Worm (Caenorhabditis elegans) whole organism, late embryonic: ENCODE measurements around the gene suca-1.

Source experiments
- C08G9.2 ChIP-seq: sonication (generic microtip); optimal IDR thresholded peaks from 2 replicates; lab custom pipeline; 2016; ENCODE audit warnings: mild to moderate bottlenecking, missing genetic modification characterization, moderate library complexity, missing compliant biosample characterization
- C38D4.7 ChIP-seq: fragments of 200-800 bp; sonication (Bioruptor generic); optimal IDR thresholded peaks from 2 replicates; lab custom pipeline; 2018; ENCODE audit warnings: mild to moderate bottlenecking, missing genetic modification characterization, moderate library complexity, missing compliant biosample characterization
- F13H6.1 ChIP-seq: sonication (generic microtip); optimal IDR thresholded peaks from 2 replicates; lab custom pipeline; 2016; ENCODE audit warnings: missing genetic modification characterization, missing compliant biosample characterization
- K02D7.2 ChIP-seq: sonication (generic microtip); optimal IDR thresholded peaks from 2 replicates; lab custom pipeline; 2017; ENCODE audit warnings: mild to moderate bottlenecking, missing genetic modification characterization, missing compliant biosample characterization
- Y22D7AL.16 ChIP-seq: sonication (generic microtip); optimal IDR thresholded peaks from 2 replicates; lab custom pipeline; 2016; ENCODE audit warnings: missing genetic modification characterization, missing compliant biosample characterization
- ahr-1 ChIP-seq: sonication (generic microtip); optimal IDR thresholded peaks from 2 replicates; lab custom pipeline; 2016; ENCODE audit warnings: missing genetic modification characterization, missing compliant biosample characterization
- ama-1 ChIP-seq: fragments of 150-350 bp; optimal IDR thresholded peaks from 2 replicates; lab custom pipeline; 2014
- ceh-14 ChIP-seq: sonication (generic microtip); optimal IDR thresholded peaks from 2 replicates; lab custom pipeline; 2016; ENCODE audit warnings: missing genotype, missing genetic modification characterization, missing compliant biosample characterization
- ceh-18 ChIP-seq: sonication (generic microtip); optimal IDR thresholded peaks from 2 replicates; lab custom pipeline; 2016; ENCODE audit warnings: missing genetic modification characterization, missing compliant biosample characterization
- ceh-19 ChIP-seq: fragments of 200-800 bp; sonication (Bioruptor generic); optimal IDR thresholded peaks from 2 replicates; lab custom pipeline; 2018; ENCODE audit warnings: mild to moderate bottlenecking, missing genetic modification characterization, missing compliant biosample characterization
- ceh-2 ChIP-seq: sonication (generic microtip); optimal IDR thresholded peaks from 2 replicates; lab custom pipeline; 2016; ENCODE audit warnings: missing genotype, missing genetic modification characterization, missing compliant biosample characterization
- ceh-30 ChIP-seq: fragments of 150-350 bp; optimal IDR thresholded peaks from 2 replicates; lab custom pipeline; 2014; ENCODE audit warnings: missing biosample characterization, missing genetic modification characterization
- ceh-31 ChIP-seq: sonication (generic microtip); optimal IDR thresholded peaks from 2 replicates; lab custom pipeline; 2016; ENCODE audit warnings: missing genetic modification characterization, missing compliant biosample characterization
- ceh-34 ChIP-seq: sonication (generic microtip); optimal IDR thresholded peaks from 2 replicates; lab custom pipeline; 2016; ENCODE audit warnings: mild to moderate bottlenecking, missing genetic modification characterization, missing compliant biosample characterization
- ceh-45 ChIP-seq: fragments of 200-800 bp; sonication (Bioruptor generic); IDR thresholded peaks from 2 replicates; pipeline ENCODE4 v1.3.6; 2022; ENCODE audit warnings: missing genetic modification reagents, missing genetic modification characterization, missing compliant biosample characterization
- ceh-48 ChIP-seq: sonication (generic microtip); optimal IDR thresholded peaks from 2 replicates; lab custom pipeline; 2016; ENCODE audit warnings: missing genetic modification characterization, inconsistent platforms, missing compliant biosample characterization
- dmd-4 ChIP-seq: sonication (generic microtip); optimal IDR thresholded peaks from 2 replicates; lab custom pipeline; 2016; ENCODE audit warnings: borderline replicate concordance, missing genetic modification characterization, missing compliant biosample characterization
- elt-2 ChIP-seq: sonication (generic microtip); optimal IDR thresholded peaks from 2 replicates; lab custom pipeline; 2016; ENCODE audit warnings: missing genetic modification reagents, missing genetic modification characterization, missing compliant biosample characterization
- elt-4 ChIP-seq: sonication (generic microtip); optimal IDR thresholded peaks from 2 replicates; lab custom pipeline; 2016; ENCODE audit warnings: missing genetic modification characterization, missing compliant biosample characterization
- ets-4 ChIP-seq: sonication (generic microtip); optimal IDR thresholded peaks from 2 replicates; lab custom pipeline; 2016; ENCODE audit warnings: missing genetic modification characterization, missing compliant biosample characterization
- fax-1 ChIP-seq: sonication (generic microtip); optimal IDR thresholded peaks from 2 replicates; lab custom pipeline; 2016; ENCODE audit warnings: missing genotype, missing genetic modification characterization, missing compliant biosample characterization
- gmeb-2 ChIP-seq: sonication (generic microtip); optimal IDR thresholded peaks from 2 replicates; lab custom pipeline; 2016; ENCODE audit warnings: missing genetic modification characterization, inconsistent platforms, missing compliant biosample characterization
- hlh-13 ChIP-seq: fragments of 200-800 bp; sonication (Bioruptor generic); optimal IDR thresholded peaks from 2 replicates; lab custom pipeline; 2018; ENCODE audit warnings: mild to moderate bottlenecking, missing genetic modification characterization, missing compliant biosample characterization
- hlh-15 ChIP-seq: sonication (generic microtip); optimal IDR thresholded peaks from 2 replicates; lab custom pipeline; 2016; ENCODE audit warnings: missing genetic modification characterization, missing compliant biosample characterization
- hlh-30 ChIP-seq: sonication (generic microtip); optimal IDR thresholded peaks from 2 replicates; lab custom pipeline; 2017; ENCODE audit warnings: antibody characterized with exemption, missing genetic modification characterization, missing compliant biosample characterization; ENCODE audit not compliant: insufficient read depth
- hlh-6 ChIP-seq: sonication (generic microtip); optimal IDR thresholded peaks from 2 replicates; lab custom pipeline; 2016; ENCODE audit warnings: missing genotype, missing genetic modification characterization, missing compliant biosample characterization
- hlh-8 ChIP-seq: sonication (generic microtip); optimal IDR thresholded peaks from 2 replicates; lab custom pipeline; 2016; ENCODE audit warnings: missing genotype, missing genetic modification characterization, missing compliant biosample characterization
- lim-6 ChIP-seq: sonication (generic microtip); optimal IDR thresholded peaks from 2 replicates; lab custom pipeline; 2016; ENCODE audit warnings: missing genetic modification characterization, missing compliant biosample characterization
- lin-11 ChIP-seq: fragments of 200-800 bp; sonication (Bioruptor generic); optimal IDR thresholded peaks from 2 replicates; lab custom pipeline; 2018; ENCODE audit warnings: mild to moderate bottlenecking, missing genetic modification characterization, missing compliant biosample characterization
- madf-2 ChIP-seq: sonication (generic microtip); optimal IDR thresholded peaks from 2 replicates; lab custom pipeline; 2017; ENCODE audit warnings: missing genetic modification characterization, missing compliant biosample characterization
- mec-3 ChIP-seq: sonication (generic microtip); optimal IDR thresholded peaks from 2 replicates; lab custom pipeline; 2016; ENCODE audit warnings: borderline replicate concordance, missing genetic modification characterization, missing compliant biosample characterization
- nfya-1 ChIP-seq: sonication (generic microtip); optimal IDR thresholded peaks from 2 replicates; lab custom pipeline; 2017; ENCODE audit warnings: missing genetic modification characterization, mild to moderate bottlenecking, missing compliant biosample characterization, antibody characterized with exemption, moderate library complexity
- nhr-11 ChIP-seq: fragments of 150-350 bp; optimal IDR thresholded peaks from 2 replicates; lab custom pipeline; 2014; ENCODE audit warnings: missing biosample characterization, missing genetic modification characterization
- nhr-232 ChIP-seq: sonication (generic microtip); optimal IDR thresholded peaks from 2 replicates; lab custom pipeline; 2016; ENCODE audit warnings: missing genetic modification characterization, missing compliant biosample characterization
- npax-4 ChIP-seq: sonication (generic microtip); optimal IDR thresholded peaks from 2 replicates; lab custom pipeline; 2016; ENCODE audit warnings: missing genetic modification characterization, missing compliant biosample characterization
- pag-3 ChIP-seq: sonication (generic microtip); optimal IDR thresholded peaks from 2 replicates; lab custom pipeline; 2016; ENCODE audit warnings: missing compliant biosample characterization, missing genetic modification characterization, borderline replicate concordance
- pat-9 ChIP-seq: fragments of 200-800 bp; sonication (Bioruptor generic); optimal IDR thresholded peaks from 2 replicates; lab custom pipeline; 2018; ENCODE audit warnings: mild to moderate bottlenecking, missing genetic modification characterization, moderate library complexity, missing compliant biosample characterization
- pha-2 ChIP-seq: sonication (generic microtip); optimal IDR thresholded peaks from 2 replicates; lab custom pipeline; 2017; ENCODE audit warnings: mild to moderate bottlenecking, missing genetic modification characterization, missing compliant biosample characterization
- pha-4 ChIP-seq: fragments of 150-350 bp; optimal IDR thresholded peaks from 2 replicates; lab custom pipeline; 2018; ENCODE audit warnings: missing biosample characterization, missing genetic modification reagents, missing genetic modification characterization
- sdc-2 ChIP-seq: sonication (generic microtip); optimal IDR thresholded peaks from 2 replicates; lab custom pipeline; 2016; ENCODE audit warnings: missing genotype, missing genetic modification characterization, missing compliant biosample characterization
- tbx-2 ChIP-seq: sonication (generic microtip); optimal IDR thresholded peaks from 2 replicates; lab custom pipeline; 2016; ENCODE audit warnings: missing genetic modification characterization, missing compliant biosample characterization
- ttx-3 ChIP-seq: sonication (generic microtip); optimal IDR thresholded peaks from 2 replicates; lab custom pipeline; 2016; ENCODE audit warnings: missing genetic modification reagents, missing genetic modification characterization, missing compliant biosample characterization
- unc-3 ChIP-seq, 2 experiments: fragments of 200-800 bp in 1 of 2; sonication (Bioruptor generic) in 1 of 2; sonication (generic microtip) in 1 of 2; conservative IDR thresholded peaks in 1 of 2; optimal IDR thresholded peaks in 1 of 2; 2 replicates each; pipeline versions ENCODE4 v1.3.6 to Lab custom; 2016 to 2022; ENCODE audit warnings: missing compliant biosample characterization in 2 of 2, missing genetic modification characterization in 2 of 2, missing genetic modification reagents in 1 of 2
- unc-42 ChIP-seq: sonication (generic microtip); optimal IDR thresholded peaks from 2 replicates; lab custom pipeline; 2016; ENCODE audit warnings: missing genotype, missing genetic modification characterization, missing compliant biosample characterization
- unc-55 ChIP-seq: sonication (generic microtip); optimal IDR thresholded peaks from 2 replicates; lab custom pipeline; 2017; ENCODE audit warnings: missing biosample characterization, missing genetic modification reagents, missing genetic modification characterization
- unc-86 ChIP-seq: sonication (generic microtip); optimal IDR thresholded peaks from 2 replicates; lab custom pipeline; 2016; ENCODE audit warnings: missing genetic modification characterization, missing compliant biosample characterization
- zip-5 ChIP-seq: sonication (generic microtip); optimal IDR thresholded peaks from 2 replicates; lab custom pipeline; 2016; ENCODE audit warnings: missing genetic modification characterization, missing compliant biosample characterization

suca-1 gene

DNA sequence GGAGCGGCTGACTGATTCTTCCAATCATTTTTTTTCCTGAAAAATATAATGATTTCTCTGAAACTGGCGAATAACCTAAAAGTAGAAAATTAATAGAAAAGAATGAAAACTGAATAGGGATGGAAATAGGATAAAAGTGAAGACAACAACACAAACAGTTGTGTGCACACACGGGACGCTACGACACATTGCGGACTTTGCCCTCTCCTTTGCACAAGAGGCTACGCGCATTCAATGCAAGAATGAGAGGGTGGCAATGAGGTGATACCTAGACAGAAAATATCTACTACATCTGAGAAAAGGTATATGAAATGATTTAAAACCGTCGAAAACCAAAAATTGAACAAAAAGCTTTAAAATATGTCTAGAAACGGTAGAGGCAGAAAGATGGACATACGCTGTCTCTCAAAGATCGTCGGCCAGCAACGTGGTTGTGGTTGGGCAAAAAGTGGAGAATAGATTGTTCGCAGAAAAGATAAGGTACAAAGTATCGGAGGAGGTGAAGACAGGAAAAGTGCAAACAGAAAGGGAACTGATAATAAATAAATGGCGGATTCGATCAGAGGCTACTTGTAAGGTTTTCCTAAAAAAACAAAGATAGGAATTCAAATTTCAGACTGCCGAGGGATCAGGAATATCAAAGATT lies at the start of gene suca-1:
Gene suca-1, minus strand, starts transcription at position 36 of the 646 bp plus-strand sequence.
- TF ChIP-seq unc-3 (GFP tag; conservative IDR thresholded peaks at IDR 0.05; lab: Robert Waterston, UW) (no peak), unc-3 (tag; optimal IDR thresholded peaks at IDR 0.05; lab: Kevin White, UChicago) (no peak), ama-1 (lab: Kevin White, UChicago) (no peak), ets-4 (tag; lab: Kevin White, UChicago) (no peak), ttx-3 (tag; lab: Kevin White, UChicago) (no peak), mec-3 (tag; lab: Kevin White, UChicago) (no peak), sdc-2 (tag; lab: Kevin White, UChicago) (peak; percentile 51), ceh-2 (peak; percentile 33), tbx-2 (peak; percentile 71), ceh-45 (GFP tag; lab: Robert Waterston, UW) (0 out of 2 replicates have a peak, but pooled peaks have one; percentile 22), dmd-4 (tag; lab: Kevin White, UChicago) (no peak), ceh-19 (GFP tag; lab: Kevin White, UChicago) (peak; percentile 1), ahr-1 (tag; lab: Kevin White, UChicago) (no peak), C38D4.7 (GFP tag; lab: Kevin White, UChicago) (peak; percentile 14), ceh-30 (tag; lab: Kevin White, UChicago) (peak; percentile 58), nhr-11 (tag; lab: Kevin White, UChicago) (no peak), fax-1 (no peak), hlh-6 (peak; percentile 36), elt-2 (tag; lab: Kevin White, UChicago) (peak; percentile 41), zip-5 (tag; lab: Kevin White, UChicago) (no peak), gmeb-2 (peak; percentile 14), nfya-1 (tag; lab: Kevin White, UChicago) (peak; percentile 67), hlh-15 (tag; lab: Kevin White, UChicago) (no peak), ceh-18 (peak; percentile 34), ceh-31 (tag; lab: Kevin White, UChicago) (peak; percentile 19), pha-2 (tag; lab: Kevin White, UChicago) (no peak), C08G9.2 (tag; lab: Kevin White, UChicago) (peak; percentile 8), hlh-8 (tag; lab: Kevin White, UChicago) (no peak), K02D7.2 (tag; lab: Kevin White, UChicago) (peak; percentile 11), ceh-14 (tag; lab: Kevin White, UChicago) (no peak), hlh-30 (tag; lab: Kevin White, UChicago) (peak; percentile 2), F13H6.1 (peak; percentile 40), unc-42 (tag; lab: Kevin White, UChicago) (peak; percentile 3), hlh-13 (GFP tag; lab: Kevin White, UChicago) (no peak), npax-4 (no peak), ceh-34 (tag; lab: Kevin White, UChicago) (peak; percentile 51), unc-55 (GFP tag; lab: Kevin White, UChicago) (no peak), pha-4 (tag; lab: Kevin White, UChicago) (no peak), madf-2 (tag; lab: Kevin White, UChicago) (peak; percentile 28), unc-86 (tag; lab: Kevin White, UChicago) (no peak), Y22D7AL.16 (tag; lab: Kevin White, UChicago) (no peak)

DNA sequence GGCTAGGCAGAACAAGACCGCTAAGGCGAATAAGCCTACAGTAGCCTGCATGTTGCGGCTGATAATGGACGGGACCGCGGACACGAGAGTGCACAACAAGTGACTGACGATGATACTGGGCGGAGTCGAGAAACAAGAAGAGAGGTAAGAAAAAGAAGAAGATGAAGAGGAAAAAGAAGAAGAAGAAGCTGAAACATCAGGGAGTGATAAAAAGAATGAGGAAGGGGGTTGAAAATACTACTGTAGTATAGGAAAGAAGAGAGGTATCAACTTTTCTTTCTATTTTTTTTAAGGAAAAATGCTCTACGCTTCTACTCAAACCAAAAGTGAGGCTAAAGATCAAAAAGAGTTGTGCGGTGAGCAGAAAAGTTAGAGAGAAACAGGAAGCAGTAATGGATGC lies 48.9 kb upstream of the suca-1 start, which contains the start of gene T21B6.3:
Gene T21B6.3, minus strand, starts transcription at position 101 of the 400 bp plus-strand sequence.
- no peak for TF ChIP-seq fax-1
- TF ChIP-seq nhr-232 = no peak
- no peak for TF ChIP-seq hlh-15 (tag; lab: Kevin White, UChicago)
- TF ChIP-seq ceh-48 (tag; lab: Kevin White, UChicago) = no peak
- TF ChIP-seq elt-2 (tag; lab: Kevin White, UChicago) = no peak
- TF ChIP-seq elt-4 = no peak
- TF ChIP-seq lin-11 = no peak
- TF ChIP-seq lim-6 (tag; lab: Kevin White, UChicago) = no peak
- no peak for TF ChIP-seq C08G9.2 (tag; lab: Kevin White, UChicago)
- no peak for TF ChIP-seq pag-3 (tag; lab: Kevin White, UChicago)
- no peak for TF ChIP-seq hlh-13 (GFP tag; lab: Kevin White, UChicago)
- TF ChIP-seq mec-3 (tag; lab: Kevin White, UChicago) = no peak
- no peak for TF ChIP-seq K02D7.2 (tag; lab: Kevin White, UChicago)
- TF ChIP-seq ceh-45 (GFP tag; lab: Robert Waterston, UW) = no peak
- no peak for TF ChIP-seq pat-9 (tag; lab: Kevin White, UChicago)
- no peak for TF ChIP-seq unc-55 (GFP tag; lab: Kevin White, UChicago)
- TF ChIP-seq ets-4 (tag; lab: Kevin White, UChicago) = no peak
- no peak for TF ChIP-seq npax-4
- TF ChIP-seq pha-2 (tag; lab: Kevin White, UChicago) = no peak
- no peak for TF ChIP-seq ttx-3 (tag; lab: Kevin White, UChicago)
